Worm (Caenorhabditis elegans) whole organism, L4 larva: ENCODE measurements around the gene W03C9.2.

Experiments
- F26F4.8 ChIP-seq: fragments of 200-800 bp; sonication (Bioruptor generic); conservative IDR thresholded peaks from 2 replicates; pipeline ENCODE4 v1.3.6; 2022; ENCODE audit warnings: missing genetic modification characterization, missing compliant biosample characterization
- R02D3.7 ChIP-seq: fragments of 150-350 bp; sonication (generic microtip); optimal IDR thresholded peaks from 3 replicates; lab custom pipeline; 2014; ENCODE audit warnings: missing biosample characterization, missing genetic modification characterization
- T20F7.1 ChIP-seq: fragments of 200-800 bp; sonication (Bioruptor generic); optimal IDR thresholded peaks from 2 replicates; lab custom pipeline; 2018; ENCODE audit warnings: mild to moderate bottlenecking, missing genetic modification characterization, missing compliant biosample characterization
- T26A8.4 ChIP-seq: fragments of 200-800 bp; sonication (Bioruptor generic); IDR thresholded peaks from 2 replicates; pipeline ENCODE4 v1.3.6; 2022; ENCODE audit warnings: missing genetic modification characterization, missing compliant biosample characterization
- ZK546.5 ChIP-seq, 2 experiments: sonication (generic microtip); optimal IDR thresholded peaks; 2 replicates each; lab custom pipeline; 2017; ENCODE audit warnings: missing biosample characterization in 2 of 2, missing genetic modification characterization in 2 of 2
- aha-1 ChIP-seq: fragments of 150-350 bp; peaks from one replicate; lab custom pipeline; 2014; ENCODE audit warnings: missing biosample characterization, missing genetic modification characterization
- aly-2 ChIP-seq: sonication (generic microtip); optimal IDR thresholded peaks from 2 replicates; lab custom pipeline; 2018; ENCODE audit warnings: missing biosample characterization, missing genetic modification characterization
- ama-1 ChIP-seq: fragments of 150-350 bp; optimal IDR thresholded peaks from 2 replicates; lab custom pipeline; 2014; ENCODE audit warnings: inconsistent platforms, mixed read lengths
- arid-1 ChIP-seq: fragments of 200-800 bp; sonication (Bioruptor generic); conservative IDR thresholded peaks from 2 replicates; pipeline ENCODE4 v1.3.6; 2022; ENCODE audit warnings: missing genetic modification reagents, missing genetic modification characterization, missing compliant biosample characterization
- ceh-20 ChIP-seq: fragments of 200-800 bp; sonication (Bioruptor generic); IDR thresholded peaks from 2 replicates; pipeline ENCODE4 v1.3.6; 2022; ENCODE audit warnings: missing genetic modification reagents, missing genetic modification characterization, missing compliant biosample characterization
- ceh-32 ChIP-seq: sonication (generic microtip); optimal IDR thresholded peaks from 2 replicates; lab custom pipeline; 2016; ENCODE audit warnings: mild to moderate bottlenecking, missing genetic modification characterization, missing compliant biosample characterization; ENCODE audit not compliant: poor library complexity
- ceh-62 ChIP-seq: sonication (generic microtip); optimal IDR thresholded peaks from 2 replicates; lab custom pipeline; 2017; ENCODE audit warnings: missing biosample characterization, missing genetic modification characterization
- ctbp-1 ChIP-seq: fragments of 200-800 bp; sonication (Bioruptor generic); IDR thresholded peaks from 2 replicates; pipeline ENCODE4 v1.3.6; 2022; ENCODE audit warnings: missing genetic modification reagents, missing genetic modification characterization, missing compliant biosample characterization
- daf-19 ChIP-seq: fragments of 200-800 bp; sonication (Bioruptor generic); conservative IDR thresholded peaks from 2 replicates; pipeline ENCODE4 v1.3.6; 2022; ENCODE audit warnings: missing genetic modification characterization, missing compliant biosample characterization
- dmd-6 ChIP-seq: fragments of 200-800 bp; sonication (Bioruptor generic); IDR thresholded peaks from 2 replicates; pipeline ENCODE4 v1.3.6; 2022; ENCODE audit warnings: missing genetic modification reagents, missing genetic modification characterization, missing compliant biosample characterization
- dmd-8 ChIP-seq: fragments of 200-800 bp; sonication (Bioruptor generic); IDR thresholded peaks from 2 replicates; pipeline ENCODE4 v1.3.6; 2022; ENCODE audit warnings: missing genetic modification characterization, missing compliant biosample characterization
- egl-43 ChIP-seq: fragments of 200-800 bp; sonication (Bioruptor generic); IDR thresholded peaks from 2 replicates; pipeline ENCODE4 v1.3.6; 2022; ENCODE audit warnings: missing genetic modification reagents, missing genetic modification characterization, missing compliant biosample characterization
- fos-1 ChIP-seq: fragments of 150-350 bp; optimal IDR thresholded peaks from 2 replicates; lab custom pipeline; 2014; ENCODE audit warnings: missing biosample characterization, missing genetic modification characterization
- gei-8 ChIP-seq: fragments of 200-800 bp; sonication (Bioruptor generic); optimal IDR thresholded peaks from 2 replicates; lab custom pipeline; 2018; ENCODE audit warnings: mild to moderate bottlenecking, missing genetic modification characterization, missing compliant biosample characterization
- hlh-11 ChIP-seq: fragments of 200-800 bp; sonication (Bioruptor generic); optimal IDR thresholded peaks from 2 replicates; lab custom pipeline; 2018; ENCODE audit warnings: mild to moderate bottlenecking, missing genetic modification characterization, missing compliant biosample characterization
- hmg-1.1 ChIP-seq: fragments of 200-800 bp; sonication (Bioruptor generic); IDR thresholded peaks from 2 replicates; pipeline ENCODE4 v1.3.6; 2022; ENCODE audit warnings: missing genetic modification reagents, missing genetic modification characterization, missing compliant biosample characterization
- jun-1 ChIP-seq: fragments of 150-350 bp; optimal IDR thresholded peaks from 2 replicates; lab custom pipeline; 2014; ENCODE audit warnings: missing biosample characterization, missing genetic modification reagents, missing genetic modification characterization
- lin-1 ChIP-seq: fragments of 200-800 bp; sonication (Bioruptor generic); IDR thresholded peaks from 2 replicates; pipeline ENCODE4 v1.3.6; 2022; ENCODE audit warnings: missing genetic modification reagents, missing genetic modification characterization, missing compliant biosample characterization
- lin-15B ChIP-seq: fragments of 150-350 bp; sonication (generic microtip); optimal IDR thresholded peaks from 3 replicates; lab custom pipeline; 2014; ENCODE audit warnings: missing biosample characterization, missing genetic modification characterization
- lin-29 ChIP-seq: fragments of 200-800 bp; sonication (Bioruptor generic); IDR thresholded peaks from 2 replicates; pipeline ENCODE4 v1.3.6; 2022; ENCODE audit warnings: missing genetic modification reagents, missing genetic modification characterization, missing compliant biosample characterization
- lin-38 ChIP-seq: fragments of 200-800 bp; sonication (Bioruptor generic); IDR thresholded peaks from 2 replicates; pipeline ENCODE4 v1.3.6; 2022; ENCODE audit warnings: missing genetic modification reagents, missing genetic modification characterization, missing compliant biosample characterization
- lsy-2 ChIP-seq, 2 experiments: fragments of 150-350 bp in 1 of 2; sonication (generic microtip) in 1 of 2; optimal IDR thresholded peaks; 2 replicates each; lab custom pipeline; 2014 to 2017; ENCODE audit warnings: missing biosample characterization in 2 of 2, missing genetic modification characterization in 2 of 2
- mes-2 ChIP-seq: sonication (generic microtip); optimal IDR thresholded peaks from 2 replicates; lab custom pipeline; 2016; ENCODE audit warnings: missing genotype, mild to moderate bottlenecking, missing genetic modification characterization, missing compliant biosample characterization; ENCODE audit not compliant: poor library complexity, severe bottlenecking
- mxl-2 ChIP-seq: fragments of 200-800 bp; sonication (Bioruptor generic); conservative IDR thresholded peaks from 2 replicates; pipeline ENCODE4 v1.3.6; 2022; ENCODE audit warnings: missing genetic modification reagents, missing genetic modification characterization, missing compliant biosample characterization
- mxl-3 ChIP-seq: fragments of 200-800 bp; sonication (Bioruptor generic); optimal IDR thresholded peaks from 2 replicates; lab custom pipeline; 2018; ENCODE audit warnings: mild to moderate bottlenecking, missing genetic modification characterization, missing compliant biosample characterization
- nhr-42 ChIP-seq: fragments of 200-800 bp; sonication (Bioruptor generic); IDR thresholded peaks from 2 replicates; pipeline ENCODE4 v1.3.6; 2022; ENCODE audit warnings: missing genetic modification characterization, missing compliant biosample characterization
- nhr-6 ChIP-seq: fragments of 150-350 bp; optimal IDR thresholded peaks from 2 replicates; lab custom pipeline; 2014; ENCODE audit warnings: missing biosample characterization, missing genetic modification characterization
- nhr-77 ChIP-seq: fragments of 150-350 bp; optimal IDR thresholded peaks from 2 replicates; lab custom pipeline; 2014; ENCODE audit warnings: missing biosample characterization, missing genetic modification characterization
- pha-4 ChIP-seq, 2 experiments: fragments of 150-350 bp in 1 of 2; fragments of 200-800 bp in 1 of 2; sonication (Bioruptor generic) in 1 of 2; IDR thresholded peaks in 1 of 2; optimal IDR thresholded peaks in 1 of 2; 2 replicates each; pipeline versions ENCODE4 v1.3.6 to Lab custom; 2014 to 2022; ENCODE audit warnings: missing genetic modification characterization in 2 of 2, missing genetic modification reagents in 2 of 2, missing biosample characterization in 1 of 2, missing compliant biosample characterization in 1 of 2
- pqm-1 ChIP-seq: sonication (generic microtip); optimal IDR thresholded peaks from 2 replicates; lab custom pipeline; 2017; ENCODE audit warnings: missing biosample characterization, missing genetic modification characterization
- sdz-12 ChIP-seq: fragments of 200-800 bp; sonication (Bioruptor generic); optimal IDR thresholded peaks from 2 replicates; lab custom pipeline; 2018; ENCODE audit warnings: mild to moderate bottlenecking, missing genetic modification characterization, missing compliant biosample characterization
- skn-1 ChIP-seq: fragments of 150-350 bp; optimal IDR thresholded peaks from 2 replicates; lab custom pipeline; 2014; ENCODE audit warnings: missing biosample characterization, missing genetic modification characterization
- spr-3 ChIP-seq: fragments of 200-800 bp; sonication (Bioruptor generic); optimal IDR thresholded peaks from 2 replicates; lab custom pipeline; 2018; ENCODE audit warnings: mild to moderate bottlenecking, missing genetic modification characterization, missing compliant biosample characterization
- unc-39 ChIP-seq: sonication (generic microtip); optimal IDR thresholded peaks from 2 replicates; lab custom pipeline; 2017; ENCODE audit warnings: missing biosample characterization, missing genetic modification characterization
- unc-62 ChIP-seq, 3 experiments: fragments of 150-350 bp in 1 of 3; sonication (generic microtip); optimal IDR thresholded peaks in 2 of 3; peaks in 1 of 3; 1 replicate in 1 of 3; 2 replicates in 2 of 3; lab custom pipeline; 2014 to 2017; ENCODE audit warnings: missing biosample characterization in 3 of 3, missing genetic modification characterization in 3 of 3, missing genetic modification reagents in 3 of 3, missing genotype in 1 of 3
- zag-1 ChIP-seq: fragments of 150-350 bp; optimal IDR thresholded peaks from 2 replicates; lab custom pipeline; 2014; ENCODE audit warnings: missing biosample characterization, missing genetic modification characterization
- zfp-2 ChIP-seq: sonication (generic microtip); optimal IDR thresholded peaks from 2 replicates; lab custom pipeline; 2016; ENCODE audit warnings: mild to moderate bottlenecking, missing genetic modification characterization, missing compliant biosample characterization

W03C9.2 gene

ce11 chrII:11960596-11961217 lies 1.5 kb upstream of the W03C9.2 start (continued):
- TF ChIP-seq unc-39 (tag; lab: Kevin White, UChicago) (no peak), zag-1 (tag; lab: Kevin White, UChicago) (no peak), lin-1 (GFP tag; lab: Robert Waterston, UW) (peak; percentile 97), lin-29 (GFP tag; lab: Robert Waterston, UW) (peak; percentile 85), R02D3.7 (tag; lab: Kevin White, UChicago) (peak; percentile 45), T20F7.1 (GFP tag; lab: Kevin White, UChicago) (peak; percentile 84), dmd-6 (GFP tag; lab: Robert Waterston, UW) (peak; percentile 86), lsy-2 (tag; optimal IDR thresholded peaks at IDR 0.05; lab: Kevin White, UChicago) (peak; percentile 11 to 56), lin-15B (tag; lab: Kevin White, UChicago) (no peak), T26A8.4 (GFP tag; lab: Robert Waterston, UW) (peak; percentile 96), hmg-1.1 (GFP tag; lab: Robert Waterston, UW) (peak; percentile 95), pha-4 (GFP tag; IDR thresholded peaks at IDR 0.05; lab: Robert Waterston, UW) (peak; percentile 99), pha-4 (tag; optimal IDR thresholded peaks at IDR 0.05; lab: Kevin White, UChicago) (no peak), mxl-2 (GFP tag; lab: Robert Waterston, UW) (peak; percentile 91), fos-1 (no peak), spr-3 (peak; percentile 94)

ce11 chrII:11963132-11963630 lies 1.0 kb downstream of the W03C9.2 start:
- TF ChIP-seq jun-1 (tag; lab: Kevin White, UChicago) = no peak
- no peak for TF ChIP-seq aly-2
- no peak for TF ChIP-seq nhr-42
- TF ChIP-seq egl-43 (GFP tag; lab: Robert Waterston, UW) = no peak
- TF ChIP-seq lin-15B (tag; lab: Kevin White, UChicago) = no peak
- no peak for TF ChIP-seq ceh-32 (tag; lab: Kevin White, UChicago)
- TF ChIP-seq mxl-2 (GFP tag; lab: Robert Waterston, UW) = no peak
- TF ChIP-seq ceh-62 (tag; lab: Kevin White, UChicago) = no peak
- no peak for TF ChIP-seq pha-4 (GFP tag; IDR thresholded peaks at IDR 0.05; lab: Robert Waterston, UW)
- TF ChIP-seq pha-4 (tag; optimal IDR thresholded peaks at IDR 0.05; lab: Kevin White, UChicago) = no peak
- no peak for TF ChIP-seq mxl-3 (GFP tag; lab: Kevin White, UChicago)
- no peak for TF ChIP-seq hlh-11 (tag; lab: Kevin White, UChicago)
- no peak for TF ChIP-seq gei-8 (GFP tag; lab: Kevin White, UChicago)
- TF ChIP-seq mes-2 (tag; lab: Kevin White, UChicago) = no peak
- TF ChIP-seq nhr-77 = no peak
- TF ChIP-seq ceh-20 (GFP tag; lab: Robert Waterston, UW) = no peak
- no peak for TF ChIP-seq pqm-1 (tag; lab: Kevin White, UChicago)
- TF ChIP-seq daf-19 (GFP tag; lab: Robert Waterston, UW) = no peak
- no peak for TF ChIP-seq dmd-8 (GFP tag; lab: Robert Waterston, UW)

- TF ChIP-seq aly-2 (no peak), hlh-11 (tag; lab: Kevin White, UChicago) (peak; percentile 2), dmd-6 (GFP tag; lab: Robert Waterston, UW) (0 out of 2 replicates have a peak, but pooled peaks have one; percentile 13), ctbp-1 (GFP tag; lab: Robert Waterston, UW) (no peak), ceh-20 (GFP tag; lab: Robert Waterston, UW) (no peak), nhr-6 (no peak), aha-1 (tag; lab: Kevin White, UChicago) (peak; percentile 81), zfp-2 (no peak), lin-1 (GFP tag; lab: Robert Waterston, UW) (peak; percentile 32; the same call in 1 of the 2 replicates), sdz-12 (peak; percentile 28), unc-62 (GFP tag; optimal IDR thresholded peaks at IDR 0.05 in 1 of 2; lab: Kevin White, UChicago) (peak in 1 of 2 experiments; percentile 72), unc-62 (tag; optimal IDR thresholded peaks at IDR 0.05; lab: Kevin White, UChicago) (no peak), F26F4.8 (GFP tag; lab: Robert Waterston, UW) (0 out of 2 replicates have a peak, but pooled peaks have one; percentile 51), skn-1 (tag; lab: Kevin White, UChicago) (no peak), ZK546.5 (tag; optimal IDR thresholded peaks at IDR 0.05; lab: Kevin White, UChicago) (no peak), ama-1 (lab: Kevin White, UChicago) (peak; percentile 87), arid-1 (GFP tag; lab: Robert Waterston, UW) (peak; percentile 70; the same call in 1 of the 2 replicates), egl-43 (GFP tag; lab: Robert Waterston, UW) (0 out of 2 replicates have a peak, but pooled peaks have one; percentile 38), lin-38 (GFP tag; lab: Robert Waterston, UW) (peak; percentile 14; the same call in 1 of the 2 replicates)
Measured at ce11 chrII:11964847-11965246, 2.7 kb downstream of the W03C9.2 start.
